Worm (Caenorhabditis elegans): ENCODE data around the gene T01B7.13.

Gene T01B7.13

DNA sequence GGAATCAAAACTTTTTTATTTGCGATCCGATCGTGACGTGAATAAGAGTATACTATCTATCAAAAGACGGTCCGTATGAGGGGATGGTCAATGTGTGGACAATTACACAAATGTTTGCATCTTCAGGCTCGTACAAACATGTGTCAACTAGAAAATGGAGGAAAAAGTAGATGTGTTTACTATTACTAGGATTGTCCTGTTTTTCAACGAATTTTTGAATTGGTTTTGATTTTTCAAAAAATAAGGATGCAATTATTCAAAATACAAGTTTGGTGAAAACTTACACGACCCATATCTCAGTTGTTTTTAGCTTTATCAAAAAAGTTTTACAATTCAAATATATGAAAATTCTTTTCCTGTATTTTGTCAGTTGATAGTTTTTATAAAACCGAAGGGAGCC is 40.1 kb downstream of the T01B7.13 start, which contains the start of gene K08F8.7:
Gene K08F8.7 (minus strand): TSS at position 101 of the 400 bp plus-strand sequence.
- TF ChIP-seq aly-2 (tag; optimal IDR thresholded peaks at IDR 0.05) (no peak), nhr-11 (tag; optimal IDR thresholded peaks at IDR 0.05) (no peak), snpc-4 (tag; optimal IDR thresholded peaks at IDR 0.05) (no peak), nhr-67 (tag; optimal IDR thresholded peaks at IDR 0.05) (no peak), mml-1 (tag; optimal IDR thresholded peaks at IDR 0.05) (no peak), unc-62 (GFP tag; optimal IDR thresholded peaks at IDR 0.05) (no peak)

DNA sequence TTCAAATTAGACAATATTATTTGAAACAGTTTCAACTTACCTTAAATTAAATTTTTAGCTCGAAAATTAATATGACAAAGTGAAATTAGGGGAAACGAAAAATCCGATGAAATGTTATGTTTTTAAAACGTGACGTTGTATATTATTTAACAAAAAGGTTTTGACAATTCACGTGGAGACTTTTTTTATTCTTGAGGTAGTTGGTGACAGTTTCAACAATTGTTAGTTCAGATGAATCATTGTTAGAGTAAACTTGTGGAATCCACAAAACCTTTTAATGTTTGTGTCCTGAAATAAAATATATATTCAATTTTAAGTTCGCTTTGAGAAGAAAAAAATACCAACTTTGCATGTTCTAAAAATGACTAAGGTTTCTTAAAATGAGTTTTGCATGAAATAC is 44.3 kb downstream of the T01B7.13 start, which contains the start of gene fut-1:
Gene fut-1 (minus strand): TSS at position 101 of the 400 bp plus-strand sequence.
- TF ChIP-seq fkh-10 (GFP tag; optimal IDR thresholded peaks at IDR 0.05), result no peak
- no peak for TF ChIP-seq unc-39 (tag; optimal IDR thresholded peaks at IDR 0.05)
- no peak for TF ChIP-seq lsy-12 (tag; optimal IDR thresholded peaks at IDR 0.05)
- no peak for TF ChIP-seq snpc-4 (tag; optimal IDR thresholded peaks at IDR 0.05)
- TF ChIP-seq mdl-1 (tag; optimal IDR thresholded peaks at IDR 0.05), result no peak
- TF ChIP-seq fos-1 (tag; optimal IDR thresholded peaks at IDR 0.05), result no peak
- TF ChIP-seq aly-2 (tag; optimal IDR thresholded peaks at IDR 0.05), result no peak
- TF ChIP-seq nhr-43 (tag; optimal IDR thresholded peaks at IDR 0.05; ENCODE audit: poor library complexity, severe bottlenecking), result no peak
- no peak for TF ChIP-seq ZK546.5 (tag; optimal IDR thresholded peaks at IDR 0.05)

DNA sequence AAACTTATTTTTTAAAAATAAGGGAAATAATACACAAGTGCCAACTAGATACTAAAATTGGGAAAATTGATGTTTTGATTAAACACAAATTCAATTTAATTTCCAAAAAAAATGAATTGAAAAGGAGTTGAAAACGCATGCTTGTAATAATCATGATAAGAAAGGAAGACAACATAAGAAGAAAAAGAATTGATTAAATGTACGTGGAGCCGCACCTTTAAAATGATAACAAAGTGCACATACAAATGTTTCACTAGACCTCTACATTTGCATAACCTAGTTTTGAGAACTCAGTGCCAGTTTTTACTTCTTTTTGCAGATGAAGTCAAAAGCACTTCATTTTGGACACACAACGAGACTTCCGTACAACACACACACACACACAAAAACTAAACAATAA is 46.5 kb downstream of the T01B7.13 start:
- no peak for TF ChIP-seq nhr-25 (tag; optimal IDR thresholded peaks at IDR 0.05)
- no peak for TF ChIP-seq nhr-67 (tag; optimal IDR thresholded peaks at IDR 0.05)
- peak; percentile 20 for TF ChIP-seq pha-4 (tag; optimal IDR thresholded peaks at IDR 0.05)
- TF ChIP-seq fkh-10 (GFP tag; optimal IDR thresholded peaks at IDR 0.05), result no peak
- no peak for TF ChIP-seq fkh-2 (tag; optimal IDR thresholded peaks at IDR 0.05)
- TF ChIP-seq elt-2 (tag; optimal IDR thresholded peaks at IDR 0.05), result peak; percentile 56
- no peak for TF ChIP-seq mml-1 (tag; optimal IDR thresholded peaks at IDR 0.05)
- TF ChIP-seq elt-3 (tag; optimal IDR thresholded peaks at IDR 0.05), result no peak

ce11 chrII:8763367-8763766 is 48.2 kb downstream of the T01B7.13 start:
- no peak for TF ChIP-seq ZK546.5 (tag; optimal IDR thresholded peaks at IDR 0.05)
- no peak for TF ChIP-seq zag-1 (tag; optimal IDR thresholded peaks at IDR 0.05)
- TF ChIP-seq sea-2 (GFP tag; optimal IDR thresholded peaks at IDR 0.05), result no peak
- no peak for TF ChIP-seq pqm-1 (tag; optimal IDR thresholded peaks at IDR 0.05)
- no peak for TF ChIP-seq nhr-77 (tag; optimal IDR thresholded peaks at IDR 0.05)
- TF ChIP-seq lsy-12 (tag; optimal IDR thresholded peaks at IDR 0.05), result no peak

- TF ChIP-seq nhr-77 (tag; optimal IDR thresholded peaks at IDR 0.05), result no peak
- TF ChIP-seq lin-39 (tag; optimal IDR thresholded peaks at IDR 0.05), result no peak
- TF ChIP-seq R02D3.7 (tag; optimal IDR thresholded peaks at IDR 0.05), result no peak
- TF ChIP-seq egl-27 (tag; optimal IDR thresholded peaks at IDR 0.05), result no peak
- TF ChIP-seq nhr-76 (tag; optimal IDR thresholded peaks at IDR 0.05), result no peak
Measured at ce11 chrII:8764332-8764731, 49.1 kb downstream of the T01B7.13 start.

DNA sequence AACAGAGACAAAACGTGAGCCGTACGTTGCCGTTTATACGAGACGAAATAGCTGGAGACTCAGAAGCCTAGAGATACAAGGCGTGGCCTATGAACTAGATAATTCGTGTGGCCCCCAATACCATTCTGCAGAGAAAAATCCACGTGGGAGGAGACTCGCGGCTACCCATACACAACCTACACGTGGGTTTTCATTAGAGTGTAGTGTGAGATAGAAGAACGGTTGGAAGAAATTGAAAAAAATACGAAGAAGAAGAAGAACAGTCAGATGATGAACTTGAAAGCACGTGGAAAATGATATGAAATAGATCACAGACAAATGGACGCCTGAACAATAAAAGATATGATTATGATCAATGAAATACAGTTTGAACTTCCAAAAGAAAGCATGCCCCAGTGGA is 49.9 kb downstream of the T01B7.13 start:
- TF ChIP-seq lsy-12 (tag; optimal IDR thresholded peaks at IDR 0.05) (peak; percentile 2), ceh-9 (tag; optimal IDR thresholded peaks at IDR 0.05) (no peak), aly-2 (tag; optimal IDR thresholded peaks at IDR 0.05) (no peak), fkh-10 (GFP tag; optimal IDR thresholded peaks at IDR 0.05) (no peak), mdl-1 (tag; optimal IDR thresholded peaks at IDR 0.05) (peak; percentile 48), elt-3 (tag; optimal IDR thresholded peaks at IDR 0.05) (no peak), pqm-1 (tag; optimal IDR thresholded peaks at IDR 0.05) (no peak), nhr-23 (tag; optimal IDR thresholded peaks at IDR 0.05) (peak; percentile 70), jun-1 (tag; optimal IDR thresholded peaks at IDR 0.05) (no peak), ceh-16 (tag; optimal IDR thresholded peaks at IDR 0.05) (no peak), elt-1 (tag; optimal IDR thresholded peaks at IDR 0.05) (no peak), nfya-1 (tag; optimal IDR thresholded peaks at IDR 0.05; ENCODE audit: insufficient read depth) (no peak), nhr-25 (tag; optimal IDR thresholded peaks at IDR 0.05) (peak; percentile 24), nhr-43 (tag; optimal IDR thresholded peaks at IDR 0.05; ENCODE audit: poor library complexity, severe bottlenecking) (peak; percentile 81), ceh-28 (tag; optimal IDR thresholded peaks at IDR 0.05) (no peak), sea-2 (GFP tag; optimal IDR thresholded peaks at IDR 0.05) (no peak)
